Fruit fly (Drosophila melanogaster) whole organism, embryonic: ENCODE results near the gene Pgm1.
A peak's percentile ranks its signal among the peaks of the same experiment; 100 is the strongest.

Source experiments
- Ada2b ChIP-seq: fragments of 200-800 bp; sonication (Bioruptor generic); IDR thresholded peaks from 2 replicates; pipeline ENCODE4 v1.3.6; 2022; ENCODE audit warnings: missing biosample characterization, missing genetic modification characterization
- Atf3 ChIP-seq: fragments of 200-800 bp; sonication (Bioruptor generic); optimal IDR thresholded peaks from 3 replicates; lab custom pipeline; 2016; ENCODE audit warnings: missing biosample characterization, missing genetic modification characterization
- B-H2 ChIP-seq: fragments of 200-800 bp; sonication (Bioruptor generic); optimal IDR thresholded peaks from 2 replicates; lab custom pipeline; 2018; ENCODE audit warnings: missing biosample characterization, mild to moderate bottlenecking, missing genetic modification characterization
- Bdp1 ChIP-seq: fragments of 200-800 bp; sonication (Bioruptor generic); optimal IDR thresholded peaks from 3 replicates; lab custom pipeline; 2016; ENCODE audit warnings: missing biosample characterization, missing genetic modification characterization
- CG10209 ChIP-seq: fragments of 200-800 bp; sonication (Bioruptor generic); optimal IDR thresholded peaks from 3 replicates; lab custom pipeline; 2017; ENCODE audit warnings: missing biosample characterization, mild to moderate bottlenecking, missing genetic modification characterization, missing genetic modification reagents
- CG10267 ChIP-seq: fragments of 200-800 bp; sonication (Bioruptor generic); optimal IDR thresholded peaks from 2 replicates; lab custom pipeline; 2018; ENCODE audit warnings: missing biosample characterization, mild to moderate bottlenecking, missing genetic modification characterization, moderate library complexity
- CG10959 ChIP-seq: fragments of 200-800 bp; sonication (Bioruptor generic); IDR thresholded peaks from 2 replicates; pipeline ENCODE4 v1.3.6; 2022; ENCODE audit warnings: missing biosample characterization, missing genetic modification characterization
- CG11093 ChIP-seq: fragments of 200-800 bp; sonication (Bioruptor generic); IDR thresholded peaks from 3 replicates; pipeline ENCODE4 v1.3.6; 2022; ENCODE audit warnings: missing biosample characterization, missing genetic modification characterization
- CG12299 ChIP-seq: fragments of 200-800 bp; sonication (Bioruptor generic); optimal IDR thresholded peaks from 2 replicates; lab custom pipeline; 2018; ENCODE audit warnings: missing biosample characterization, mild to moderate bottlenecking, missing genetic modification characterization
- CG13894 ChIP-seq: fragments of 200-800 bp; sonication (Bioruptor generic); optimal IDR thresholded peaks from 3 replicates; lab custom pipeline; 2018; ENCODE audit warnings: missing biosample characterization, mild to moderate bottlenecking, missing genetic modification characterization, moderate library complexity
- CG14965 ChIP-seq: fragments of 200-800 bp; sonication (Bioruptor generic); optimal IDR thresholded peaks from 2 replicates; lab custom pipeline; 2016; ENCODE audit warnings: missing biosample characterization, missing genetic modification characterization, borderline replicate concordance
- CG15696 ChIP-seq: fragments of 200-800 bp; sonication (Bioruptor generic); optimal IDR thresholded peaks from 2 replicates; lab custom pipeline; 2019; ENCODE audit warnings: missing biosample characterization, mild to moderate bottlenecking, missing genetic modification characterization, moderate library complexity
- CG16815 ChIP-seq: fragments of 200-800 bp; sonication (Bioruptor generic); optimal IDR thresholded peaks from 3 replicates; lab custom pipeline; 2017; ENCODE audit warnings: missing biosample characterization, mild to moderate bottlenecking, missing genetic modification characterization
- CG17385 ChIP-seq: fragments of 200-800 bp; sonication (Bioruptor generic); optimal IDR thresholded peaks from 3 replicates; lab custom pipeline; 2018; ENCODE audit warnings: missing biosample characterization, mild to moderate bottlenecking, missing genetic modification characterization
- CG17568 ChIP-seq: fragments of 200-800 bp; sonication (Bioruptor generic); optimal IDR thresholded peaks from 2 replicates; lab custom pipeline; 2018; ENCODE audit warnings: missing biosample characterization, mild to moderate bottlenecking, missing genetic modification characterization, moderate library complexity
- CG17829 ChIP-seq: fragments of 200-800 bp; optimal IDR thresholded peaks from 2 replicates; lab custom pipeline; 2019; ENCODE audit warnings: missing biosample characterization, mild to moderate bottlenecking, missing genetic modification characterization, moderate library complexity
- CG2202 ChIP-seq: fragments of 200-800 bp; sonication (Bioruptor generic); optimal IDR thresholded peaks from 2 replicates; lab custom pipeline; 2018; ENCODE audit warnings: missing biosample characterization, mild to moderate bottlenecking, missing genetic modification characterization
- CG3163 ChIP-seq: fragments of 200-800 bp; sonication (Bioruptor generic); optimal IDR thresholded peaks from 3 replicates; lab custom pipeline; 2016; ENCODE audit warnings: missing biosample characterization, missing genetic modification characterization
- CG3726 ChIP-seq: fragments of 200-800 bp; sonication (Bioruptor generic); IDR thresholded peaks from 3 replicates; pipeline ENCODE4, ENCODE4 v1.3.6; 2022; ENCODE audit warnings: missing biosample characterization, missing genetic modification characterization
- CG5953 ChIP-seq: fragments of 200-800 bp; sonication (Bioruptor generic); IDR thresholded peaks from 2 replicates; pipeline ENCODE4 v1.3.6; 2022; ENCODE audit warnings: missing biosample characterization, missing genetic modification characterization
- CG7556 ChIP-seq: fragments of 200-800 bp; sonication (Bioruptor generic); optimal IDR thresholded peaks from 2 replicates; lab custom pipeline; 2017; ENCODE audit warnings: missing biosample characterization, mild to moderate bottlenecking, missing genetic modification characterization
- CG7963 ChIP-seq: fragments of 200-800 bp; sonication (Bioruptor generic); IDR thresholded peaks from 3 replicates; pipeline ENCODE4 v1.3.6; 2022; ENCODE audit warnings: missing biosample characterization, missing genetic modification characterization; ENCODE audit not compliant: partially characterized antibody
- CoRest ChIP-seq: fragments of 200-800 bp; sonication (Bioruptor generic); optimal IDR thresholded peaks from 3 replicates; lab custom pipeline; 2018; ENCODE audit warnings: missing biosample characterization, mild to moderate bottlenecking, missing genetic modification characterization, moderate library complexity
- Dip2 ChIP-seq: fragments of 200-800 bp; sonication (Bioruptor generic); IDR thresholded peaks from 2 replicates; pipeline ENCODE4 v1.3.6; 2022; ENCODE audit warnings: missing biosample characterization, missing genetic modification characterization
- Elba2 ChIP-seq: fragments of 200-800 bp; sonication (Bioruptor generic); optimal IDR thresholded peaks from 3 replicates; lab custom pipeline; 2016; ENCODE audit warnings: missing biosample characterization, missing genetic modification characterization
- Ets97D ChIP-seq: fragments of 200-800 bp; sonication (Bioruptor generic); optimal IDR thresholded peaks from 3 replicates; lab custom pipeline; 2016; ENCODE audit warnings: missing biosample characterization, missing genetic modification characterization
- H2.0 ChIP-seq: fragments of 200-800 bp; sonication (Bioruptor generic); IDR thresholded peaks from 2 replicates; pipeline ENCODE4 v1.3.6; 2022; ENCODE audit warnings: missing biosample characterization, missing genetic modification characterization
- HLH54F ChIP-seq: fragments of 200-800 bp; sonication (Bioruptor generic); optimal IDR thresholded peaks from 3 replicates; lab custom pipeline; 2016; ENCODE audit warnings: missing biosample characterization, missing genetic modification characterization
- Jarid2 ChIP-seq: fragments of 200-800 bp; sonication (Bioruptor generic); optimal IDR thresholded peaks from 3 replicates; lab custom pipeline; 2017; ENCODE audit warnings: mild to moderate bottlenecking, missing biosample characterization, missing genetic modification reagents, missing genetic modification characterization
- Lim3 ChIP-seq: fragments of 200-800 bp; sonication (Bioruptor generic); IDR thresholded peaks from 2 replicates; pipeline ENCODE4 v1.3.6; 2022; ENCODE audit warnings: missing biosample characterization, missing genetic modification characterization
- Sox100B ChIP-seq: fragments of 200-800 bp; sonication (Bioruptor generic); optimal IDR thresholded peaks from 3 replicates; lab custom pipeline; 2018; ENCODE audit warnings: missing biosample characterization, mild to moderate bottlenecking, missing genetic modification characterization
- Sry-δ ChIP-seq: fragments of 200-800 bp; sonication (Bioruptor generic); optimal IDR thresholded peaks from 2 replicates; lab custom pipeline; 2016; ENCODE audit warnings: missing biosample characterization, missing genetic modification characterization
- cad ChIP-seq: fragments of >200 bp; optimal IDR thresholded peaks from 2 replicates; lab custom pipeline; 2017; ENCODE audit warnings: missing biosample characterization, missing genetic modification characterization
- cato ChIP-seq: fragments of 200-800 bp; sonication (Bioruptor generic); optimal IDR thresholded peaks from 2 replicates; lab custom pipeline; 2016; ENCODE audit warnings: missing biosample characterization, missing genetic modification characterization, borderline replicate concordance
- dimm ChIP-seq: fragments of 200-800 bp; sonication (Bioruptor generic); IDR thresholded peaks from 2 replicates; pipeline ENCODE4 v1.3.6; 2022; ENCODE audit warnings: missing biosample characterization, missing genetic modification characterization
- exex ChIP-seq: fragments of 200-800 bp; sonication (Bioruptor generic); optimal IDR thresholded peaks from 4 replicates; lab custom pipeline; 2018; ENCODE audit warnings: missing biosample characterization, mild to moderate bottlenecking, missing genetic modification characterization, moderate library complexity
- grau ChIP-seq: fragments of 200-800 bp; optimal IDR thresholded peaks from 3 replicates; lab custom pipeline; 2019; ENCODE audit warnings: missing biosample characterization, mild to moderate bottlenecking, missing genetic modification characterization, moderate library complexity
- grn ChIP-seq: fragments of 200-800 bp; sonication (Bioruptor generic); optimal IDR thresholded peaks from 3 replicates; lab custom pipeline; 2017; ENCODE audit warnings: missing biosample characterization, missing genetic modification characterization
- insv ChIP-seq, 2 experiments: fragments of 200-800 bp; sonication (Bioruptor generic); optimal IDR thresholded peaks; 3 replicates each; lab custom pipeline; 2016 to 2018; ENCODE audit warnings: missing biosample characterization in 2 of 2, missing genetic modification characterization in 2 of 2
- lab ChIP-seq: fragments of 200-800 bp; sonication (Bioruptor generic); optimal IDR thresholded peaks from 3 replicates; lab custom pipeline; 2017; ENCODE audit warnings: missing biosample characterization, missing genetic modification characterization, mild to moderate bottlenecking, moderate library complexity, missing genetic modification reagents
- lmd ChIP-seq: fragments of 200-800 bp; sonication (Bioruptor generic); IDR thresholded peaks from 2 replicates; pipeline ENCODE4 v1.3.6; 2022; ENCODE audit warnings: missing biosample characterization, missing genetic modification characterization
- pan ChIP-seq, 4 experiments: fragments of >200 bp in 3 of 4; fragments of 200-800 bp in 1 of 4; sonication (Bioruptor generic) in 1 of 4; optimal IDR thresholded peaks in 3 of 4; IDR thresholded peaks in 1 of 4; 2 replicates each; pipeline versions ENCODE4 v1.3.6 to Lab custom; 2017 to 2022; ENCODE audit warnings: missing biosample characterization in 2 of 4, missing genetic modification characterization in 2 of 4, mixed read lengths in 1 of 4
- pita ChIP-seq: fragments of 200-800 bp; sonication (Bioruptor generic); optimal IDR thresholded peaks from 2 replicates; lab custom pipeline; 2017; ENCODE audit warnings: missing biosample characterization, mild to moderate bottlenecking, missing genetic modification characterization
- slou ChIP-seq: fragments of 200-800 bp; sonication (Bioruptor generic); optimal IDR thresholded peaks from 3 replicates; lab custom pipeline; 2016; ENCODE audit warnings: missing biosample characterization, missing genetic modification characterization
- sr ChIP-seq: fragments of 200-800 bp; sonication (Bioruptor generic); IDR thresholded peaks from 3 replicates; pipeline ENCODE4 v1.3.6; 2022; ENCODE audit warnings: missing biosample characterization, missing genetic modification characterization
- twi ChIP-seq: fragments of 200-800 bp; optimal IDR thresholded peaks from 2 replicates; lab custom pipeline; 2019; ENCODE audit warnings: missing biosample characterization, mild to moderate bottlenecking, missing genetic modification characterization, moderate library complexity
- zen ChIP-seq: fragments of 200-800 bp; sonication (Bioruptor generic); optimal IDR thresholded peaks from 3 replicates; lab custom pipeline; 2018; ENCODE audit warnings: missing biosample characterization, mild to moderate bottlenecking, missing genetic modification characterization, moderate library complexity
- zfh1 ChIP-seq: fragments of 200-800 bp; sonication (Bioruptor generic); IDR thresholded peaks from 3 replicates; pipeline ENCODE4 v1.3.6; 2022; ENCODE audit warnings: missing biosample characterization, missing genetic modification characterization
- zfh2 ChIP-seq: fragments of 200-800 bp; sonication (Bioruptor generic); optimal IDR thresholded peaks from 2 replicates; lab custom pipeline; 2016; ENCODE audit warnings: missing biosample characterization, missing genetic modification characterization

Gene Pgm1

dm6 chr3L:16128481-16128972 lies at the start of gene Pgm1 (continued):
- TF ChIP-seq slou (GFP tag; lab: Kevin White, UChicago) (peak; percentile 48), CG7963 (GFP tag; lab: Robert Waterston, UW) (no peak), zfh2 (GFP tag; lab: Kevin White, UChicago) (peak; percentile 90), CG10959 (GFP tag; lab: Robert Waterston, UW) (peak; percentile 69), dimm (GFP tag; lab: Robert Waterston, UW) (no peak), Sox100B (GFP tag; lab: Kevin White, UChicago) (peak; percentile 51), Ets97D (GFP tag; lab: Kevin White, UChicago) (peak; percentile 58), Jarid2 (GFP tag; lab: Kevin White, UChicago) (no peak), CG17385 (GFP tag; lab: Kevin White, UChicago) (peak; percentile 68), insv (GFP tag; optimal IDR thresholded peaks at IDR 0.05; lab: Kevin White, UChicago) (peak in 1 of 2 experiments; percentile 35), grau (tag; lab: Kevin White, UChicago) (peak; percentile 80), Lim3 (GFP tag; lab: Robert Waterston, UW) (peak; percentile 21; the same call in 1 of the 2 replicates), CG17568 (no peak), B-H2 (GFP tag; lab: Kevin White, UChicago) (peak; percentile 71), CG15696 (peak; percentile 41), exex (tag; lab: Kevin White, UChicago) (peak; percentile 97), zen (tag; lab: Kevin White, UChicago) (peak; percentile 75), Bdp1 (GFP tag; lab: Kevin White, UChicago) (peak; percentile 77), Sry-δ (GFP tag; lab: Kevin White, UChicago) (peak; percentile 57), grn (GFP tag; lab: Kevin White, UChicago) (peak; percentile 96), CG5953 (GFP tag; lab: Robert Waterston, UW) (peak; percentile 60; the same call in 1 of the 2 replicates), CG11093 (GFP tag; lab: Robert Waterston, UW) (peak; percentile 36; the same call in 2 of the 3 replicates), CG14965 (GFP tag; lab: Kevin White, UChicago) (peak; percentile 59), lmd (peak; percentile 85; the same call in 1 of the 2 replicates), Atf3 (GFP tag; lab: Kevin White, UChicago) (peak; percentile 74), cad (GFP tag; lab: Kevin White, UChicago) (no peak), CG2202 (tag; lab: Kevin White, UChicago) (peak; percentile 54), cato (peak; percentile 52), Elba2 (peak; percentile 25), twi (tag; lab: Kevin White, UChicago) (no peak), sr (GFP tag; lab: Robert Waterston, UW) (peak; percentile 74; the same call in 2 of the 3 replicates), H2.0 (GFP tag; lab: Robert Waterston, UW) (peak; percentile 68), Ada2b (GFP tag; lab: Robert Waterston, UW) (peak; percentile 68), CG17829 (tag; lab: Kevin White, UChicago) (peak; percentile 80), CG13894 (tag; lab: Kevin White, UChicago) (no peak), CG12299 (tag; lab: Kevin White, UChicago) (peak; percentile 69), CG10267 (peak; percentile 70), pan (optimal IDR thresholded peaks at IDR 0.05; lab: Kevin White, UChicago) (no peak), pan (GFP tag; optimal IDR thresholded peaks at IDR 0.05 in 1 of 2, IDR thresholded peaks at IDR 0.05 in 1 of 2) (peak in 1 of 2 experiments; percentile 85), Dip2 (GFP tag; lab: Robert Waterston, UW) (0 out of 2 replicates have a peak, but pooled peaks have one; percentile 22), HLH54F (GFP tag; lab: Kevin White, UChicago) (peak; percentile 87), CoRest (tag; lab: Kevin White, UChicago) (peak; percentile 71), pita (GFP tag; lab: Kevin White, UChicago) (no peak), CG3726 (peak; percentile 68), CG10209 (GFP tag; lab: Kevin White, UChicago) (peak; percentile 78), CG3163 (peak; percentile 82), zfh1 (GFP tag; lab: Robert Waterston, UW) (peak; percentile 77), CG16815 (GFP tag; lab: Kevin White, UChicago) (peak; percentile 70), lab (peak; percentile 87), CG7556 (GFP tag; lab: Kevin White, UChicago) (peak; percentile 74)
